Worm (Caenorhabditis elegans) whole organism, L1 larva: Measurements from ENCODE around the gene F55D10.4.

Source experiments
- ama-1 ChIP-seq: fragments of 150-350 bp; optimal IDR thresholded peaks from 2 replicates; lab custom pipeline; 2014
- ces-1 ChIP-seq: fragments of 150-350 bp; optimal IDR thresholded peaks from 2 replicates; lab custom pipeline; 2014; ENCODE audit warnings: missing biosample characterization, missing genetic modification reagents, missing genetic modification characterization
- egl-27 ChIP-seq, 2 experiments: fragments of 150-350 bp in 1 of 2; sonication (generic microtip); optimal IDR thresholded peaks; 3 replicates each; lab custom pipeline; 2017 to 2018; ENCODE audit warnings: missing biosample characterization in 2 of 2, missing genetic modification characterization in 2 of 2, missing genetic modification reagents in 2 of 2
- elt-2 ChIP-seq: sonication (generic microtip); optimal IDR thresholded peaks from 2 replicates; lab custom pipeline; 2016; ENCODE audit warnings: missing genetic modification characterization, mild to moderate bottlenecking, inconsistent platforms, missing compliant biosample characterization, missing genetic modification reagents
- elt-3 ChIP-seq, 6 experiments: fragments of 150-350 bp in 1 of 6; sonication (generic microtip); optimal IDR thresholded peaks; 2 replicates each; lab custom pipeline; 2017 to 2018; ENCODE audit warnings: missing biosample characterization in 6 of 6, missing genetic modification characterization in 6 of 6, inconsistent platforms in 1 of 6
- ets-5 ChIP-seq: fragments of 200-800 bp; sonication (Bioruptor generic); IDR thresholded peaks from 2 replicates; pipeline ENCODE4 v1.3.6; 2022; ENCODE audit warnings: missing genetic modification characterization, missing compliant biosample characterization
- mep-1 ChIP-seq: fragments of 150-350 bp; optimal IDR thresholded peaks from 2 replicates; lab custom pipeline; 2014; ENCODE audit warnings: missing biosample characterization, missing genetic modification characterization
- nhr-237 ChIP-seq: fragments of 150-350 bp; optimal IDR thresholded peaks from 2 replicates; lab custom pipeline; 2014; ENCODE audit warnings: missing biosample characterization, missing genetic modification characterization
- pqm-1 ChIP-seq: sonication (generic microtip); optimal IDR thresholded peaks from 3 replicates; lab custom pipeline; 2017; ENCODE audit warnings: missing biosample characterization, missing genetic modification characterization
- skn-1 ChIP-seq: fragments of 150-350 bp; optimal IDR thresholded peaks from 2 replicates; lab custom pipeline; 2014; ENCODE audit warnings: missing biosample characterization, missing genetic modification characterization
- snpc-4 ChIP-seq: fragments of 150-350 bp; optimal IDR thresholded peaks from 2 replicates; lab custom pipeline; 2014; ENCODE audit warnings: missing biosample characterization, missing genetic modification characterization
- tbx-2 ChIP-seq: sonication (generic microtip); optimal IDR thresholded peaks from 2 replicates; lab custom pipeline; 2016; ENCODE audit warnings: missing genetic modification characterization, missing compliant biosample characterization
- vab-15 ChIP-seq: sonication (generic microtip); optimal IDR thresholded peaks from 2 replicates; lab custom pipeline; 2017; ENCODE audit warnings: missing genotype, mild to moderate bottlenecking, missing genetic modification characterization, missing compliant biosample characterization
- ztf-11 ChIP-seq, 2 experiments: sonication (generic microtip); optimal IDR thresholded peaks; 2 replicates each; lab custom pipeline; 2016 to 2017; ENCODE audit warnings: missing genetic modification characterization in 2 of 2, missing biosample characterization in 1 of 2, missing compliant biosample characterization in 1 of 2

DNA sequence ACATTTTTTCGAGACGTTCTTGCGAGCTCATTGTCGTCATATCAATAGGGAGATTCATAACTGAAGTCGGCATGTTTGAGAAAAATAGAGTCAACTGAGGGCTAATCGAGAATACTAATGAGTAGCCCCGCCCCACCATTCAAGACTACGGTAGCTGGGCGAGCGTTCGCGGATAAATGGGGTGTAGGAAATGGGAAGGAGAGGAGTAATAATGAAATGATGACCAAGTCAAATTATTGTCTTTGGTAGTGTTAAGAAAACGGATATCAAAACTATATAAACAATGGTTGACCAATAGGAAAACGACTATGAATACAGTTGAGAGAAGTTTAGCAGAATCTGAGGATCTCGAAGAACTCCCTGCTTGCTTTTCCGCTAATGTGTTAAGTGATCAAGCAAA is 41.1 kb upstream of the F55D10.4 start, which contains the start of gene mls-2:
- no peak for TF ChIP-seq pqm-1 (tag; lab: Kevin White, UChicago)
- no peak for TF ChIP-seq ztf-11 (tag; optimal IDR thresholded peaks at IDR 0.05; lab: Kevin White, UChicago)
- TF ChIP-seq snpc-4 (tag; lab: Kevin White, UChicago) = no peak
- TF ChIP-seq ets-5 (GFP tag; lab: Robert Waterston, UW) = no peak
- no peak for TF ChIP-seq ces-1 (GFP tag; lab: Kevin White, UChicago)
- no peak for TF ChIP-seq egl-27 (tag; optimal IDR thresholded peaks at IDR 0.05; lab: Kevin White, UChicago)
- no peak for TF ChIP-seq ama-1 (lab: Kevin White, UChicago)
- no peak for TF ChIP-seq elt-2 (tag; lab: Kevin White, UChicago)
- TF ChIP-seq vab-15 (tag; lab: Kevin White, UChicago) = no peak
- no peak for TF ChIP-seq nhr-237 (tag; lab: Kevin White, UChicago)
- no peak for TF ChIP-seq elt-3 (tag; optimal IDR thresholded peaks at IDR 0.05; lab: Kevin White, UChicago)
- TF ChIP-seq skn-1 (tag; lab: Kevin White, UChicago) = no peak
- no peak for TF ChIP-seq tbx-2 (tag; lab: Kevin White, UChicago)
- TF ChIP-seq mep-1 = no peak
